Fruit fly (Drosophila melanogaster) whole organism, prepupa: Measurements from ENCODE around the gene Arl2.

Source experiments
- CG10631 ChIP-seq: fragments of 200-800 bp; sonication (Bioruptor generic); optimal IDR thresholded peaks from 2 replicates; lab custom pipeline; 2016; ENCODE audit warnings: missing biosample characterization, missing genetic modification characterization
- CG10669 ChIP-seq: fragments of 200-800 bp; sonication (Bioruptor generic); optimal IDR thresholded peaks from 3 replicates; lab custom pipeline; 2018; ENCODE audit warnings: missing biosample characterization, mild to moderate bottlenecking, missing genetic modification characterization, moderate library complexity
- CG11902 ChIP-seq: fragments of 200-800 bp; sonication (Bioruptor generic); optimal IDR thresholded peaks from 3 replicates; lab custom pipeline; 2016; ENCODE audit warnings: missing biosample characterization, missing genetic modification characterization
- CG31627 ChIP-seq: fragments of 200-800 bp; sonication (Bioruptor generic); optimal IDR thresholded peaks from 3 replicates; lab custom pipeline; 2016; ENCODE audit warnings: missing biosample characterization, missing genetic modification characterization
- CG6792 ChIP-seq: fragments of 200-800 bp; sonication (Bioruptor generic); optimal IDR thresholded peaks from 3 replicates; lab custom pipeline; 2016; ENCODE audit warnings: missing biosample characterization, missing genetic modification characterization
- CG7368 ChIP-seq: fragments of 200-800 bp; sonication (Bioruptor generic); optimal IDR thresholded peaks from 3 replicates; lab custom pipeline; 2016; ENCODE audit warnings: missing biosample characterization, missing genetic modification characterization
- CG8632 ChIP-seq: fragments of 200-800 bp; sonication (Bioruptor generic); optimal IDR thresholded peaks from 3 replicates; lab custom pipeline; 2016; ENCODE audit warnings: missing biosample characterization, missing genetic modification characterization
- Eip75B ChIP-seq: fragments of 200-800 bp; sonication (Bioruptor generic); optimal IDR thresholded peaks from 3 replicates; lab custom pipeline; 2016; ENCODE audit warnings: missing biosample characterization, missing genetic modification characterization
- Eip78C ChIP-seq: fragments of 200-800 bp; sonication (Bioruptor generic); peaks from one replicate; lab custom pipeline; 2016; ENCODE audit warnings: missing biosample characterization, missing genetic modification characterization
- Eip93F ChIP-seq: fragments of 200-800 bp; sonication (Bioruptor generic); optimal IDR thresholded peaks from 2 replicates; lab custom pipeline; 2016; ENCODE audit warnings: missing biosample characterization, mild to moderate bottlenecking, missing genetic modification characterization
- Gug ChIP-seq: fragments of 200-800 bp; sonication (Bioruptor generic); IDR thresholded peaks from 2 replicates; pipeline ENCODE4 v1.3.6; 2022; ENCODE audit warnings: missing biosample characterization, missing genetic modification characterization
- Met ChIP-seq: fragments of 200-800 bp; sonication (Bioruptor generic); optimal IDR thresholded peaks from 3 replicates; lab custom pipeline; 2016; ENCODE audit warnings: missing biosample characterization, missing genetic modification characterization
- fd85E ChIP-seq: fragments of 200-800 bp; sonication (Bioruptor generic); optimal IDR thresholded peaks from 3 replicates; lab custom pipeline; 2016; ENCODE audit warnings: missing biosample characterization, missing genetic modification characterization
- net ChIP-seq: fragments of 200-800 bp; sonication (Bioruptor generic); optimal IDR thresholded peaks from 3 replicates; lab custom pipeline; 2016; ENCODE audit warnings: missing biosample characterization, missing genetic modification characterization
- salr ChIP-seq, 2 experiments: fragments of 200-800 bp; sonication (Bioruptor generic); optimal IDR thresholded peaks; 3 replicates each; lab custom pipeline; 2016 to 2018; ENCODE audit warnings: missing biosample characterization in 2 of 2, missing genetic modification characterization in 2 of 2, mild to moderate bottlenecking in 1 of 2
- ss ChIP-seq, 2 experiments: fragments of 200-800 bp; sonication (Bioruptor generic); optimal IDR thresholded peaks; 2 replicates in 1 of 2; 3 replicates in 1 of 2; lab custom pipeline; 2017 to 2018; ENCODE audit warnings: mild to moderate bottlenecking in 2 of 2, missing biosample characterization in 2 of 2, missing genetic modification characterization in 2 of 2, moderate library complexity in 1 of 2
- svp ChIP-seq: fragments of 200-800 bp; sonication (Bioruptor generic); peaks from one replicate; lab custom pipeline; 2016; ENCODE audit warnings: missing biosample characterization, missing genetic modification characterization
- vri ChIP-seq: fragments of 200-800 bp; sonication (Bioruptor generic); optimal IDR thresholded peaks from 3 replicates; lab custom pipeline; 2016; ENCODE audit warnings: missing biosample characterization, mild to moderate bottlenecking, missing genetic modification characterization

The Arl2 gene

DNA sequence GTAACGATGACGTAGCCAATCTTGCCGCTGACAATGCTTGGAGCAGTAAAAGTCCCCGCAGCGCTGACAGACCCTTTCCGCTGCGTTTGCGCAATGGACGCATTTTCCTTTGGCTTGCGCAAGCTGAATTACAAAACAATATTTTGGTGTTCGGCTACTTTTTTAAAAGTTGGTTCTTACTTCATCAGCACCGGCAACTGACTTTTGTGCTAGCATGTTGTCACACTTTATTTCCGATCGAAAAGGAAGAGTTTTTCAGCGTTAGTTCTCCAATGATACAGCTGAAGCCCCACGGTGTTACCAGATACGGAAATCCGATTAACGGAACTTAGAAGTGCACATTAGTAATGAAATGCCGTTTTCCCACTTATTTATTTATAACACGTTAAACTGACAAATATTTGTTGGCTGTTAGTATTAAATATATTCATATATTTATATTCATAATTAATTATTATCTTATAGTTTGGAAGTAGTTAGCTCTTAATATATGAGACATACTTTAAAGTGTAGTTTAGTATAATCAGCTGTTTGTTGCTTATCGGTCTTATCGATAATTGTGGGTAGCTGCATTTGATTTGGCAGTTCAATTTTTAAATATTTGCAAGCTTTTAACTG, 21.5 kb downstream of the Arl2 start, which contains the start of the genes Veneno and CG7963:
TSS of gene Veneno (minus strand) at position 296 of the 618 bp plus-strand sequence.
TSS of gene CG7963 (plus strand) at position 568 of the 618 bp plus-strand sequence.
- peak; percentile 39 for TF ChIP-seq svp (GFP tag; lab: Kevin White, UChicago)
- no peak for TF ChIP-seq vri (GFP tag; lab: Kevin White, UChicago)
- peak; percentile 35 for TF ChIP-seq CG10631 (GFP tag; lab: Kevin White, UChicago)
- no peak for TF ChIP-seq Eip78C

DNA sequence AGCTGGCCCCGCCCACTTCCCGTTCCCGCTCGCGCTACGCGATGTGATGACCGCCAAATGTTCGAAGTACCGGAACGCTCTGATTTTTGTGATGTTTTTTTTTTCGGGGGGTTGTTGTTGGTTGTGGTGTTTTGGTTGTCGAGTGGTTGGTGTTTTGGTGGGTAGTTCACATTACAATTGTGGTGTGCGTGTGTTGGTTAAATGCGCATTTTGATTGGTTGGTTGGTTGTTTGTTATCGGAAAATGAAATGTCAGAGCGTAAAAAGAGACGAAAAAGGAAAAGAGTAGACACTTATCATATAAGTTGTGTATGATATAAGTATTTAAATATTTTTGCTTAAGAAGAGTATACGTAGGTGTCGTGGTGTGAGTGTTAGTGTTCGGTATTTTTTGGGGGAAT, 27.7 kb downstream of the Arl2 start:
- TF ChIP-seq CG11902 (GFP tag; lab: Kevin White, UChicago): no peak
- TF ChIP-seq salr (GFP tag; optimal IDR thresholded peaks at IDR 0.05; lab: Kevin White, UChicago): no peak
- no peak for TF ChIP-seq Gug (GFP tag; lab: Robert Waterston, UW)
- TF ChIP-seq ss (GFP tag; optimal IDR thresholded peaks at IDR 0.05; lab: Kevin White, UChicago): no peak
- TF ChIP-seq net: no peak
- TF ChIP-seq svp (GFP tag; lab: Kevin White, UChicago): no peak
- TF ChIP-seq fd85E (GFP tag; lab: Kevin White, UChicago): no peak
- no peak for TF ChIP-seq Met (GFP tag; lab: Kevin White, UChicago)
- TF ChIP-seq Eip93F (GFP tag; lab: Kevin White, UChicago): no peak
- TF ChIP-seq CG6792 (GFP tag; lab: Kevin White, UChicago): no peak
- no peak for TF ChIP-seq CG8632
- no peak for TF ChIP-seq CG10669 (GFP tag; lab: Kevin White, UChicago)
- no peak for TF ChIP-seq Eip75B (GFP tag; lab: Kevin White, UChicago)
- TF ChIP-seq CG31627 (GFP tag; lab: Kevin White, UChicago): no peak
- TF ChIP-seq, all 60 proteins: peak for 0

DNA sequence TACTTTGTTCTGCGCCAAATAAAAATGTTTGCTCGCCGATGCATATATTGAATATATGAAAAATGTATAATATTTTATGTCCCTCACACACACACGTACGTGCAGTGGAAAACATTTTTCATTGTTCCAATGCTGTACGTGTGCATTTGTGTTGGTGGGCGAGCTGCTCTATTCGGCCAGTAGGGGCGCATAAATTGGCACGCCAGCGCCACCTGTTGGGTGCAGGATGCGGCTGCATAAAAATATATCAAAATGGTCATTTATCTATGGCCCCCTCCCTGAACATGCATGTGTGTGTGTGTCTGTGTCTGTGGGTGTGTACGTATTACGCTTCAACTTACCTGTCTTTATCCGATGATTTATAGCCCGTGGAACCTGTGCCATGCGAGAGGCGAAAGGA, 48.7 kb downstream of the Arl2 start:
- TF ChIP-seq svp (GFP tag; lab: Kevin White, UChicago) (peak; percentile 7), CG7368 (no peak)
